Worm (Caenorhabditis elegans): ENCODE results near the gene C01G10.4.
"Not testable (repeated sequence)": the region's sequence is repeated elsewhere in the genome, so short reads cannot be mapped to it uniquely, and the experiment has no call there.

C01G10.4 gene

DNA sequence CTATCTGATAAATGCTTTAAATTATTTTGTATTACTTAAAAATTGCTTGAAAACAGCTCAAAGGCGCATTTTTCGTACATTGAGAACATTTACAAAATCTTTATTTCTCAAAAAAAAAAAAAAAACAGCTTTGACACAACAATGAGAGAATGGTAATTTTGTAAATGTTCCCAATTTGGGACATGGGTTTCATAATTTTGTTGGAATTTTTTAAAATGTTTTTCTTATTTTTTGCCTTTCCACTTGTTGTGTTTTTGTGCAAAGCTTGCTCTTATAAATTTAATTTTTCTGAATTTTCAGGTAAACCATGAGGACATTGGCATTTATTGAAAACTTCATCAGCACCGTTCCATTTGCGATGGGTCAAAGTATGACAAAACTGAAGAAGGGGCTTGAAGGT, 22.1 kb downstream of the C01G10.4 start, which contains the start of gene T01G5.7 (continued):
- no peak for TF ChIP-seq nhr-111 (GFP tag; optimal IDR thresholded peaks at IDR 0.05)
- TF ChIP-seq aly-2 (tag; optimal IDR thresholded peaks at IDR 0.05): no peak
- TF ChIP-seq ZK546.5 (tag; optimal IDR thresholded peaks at IDR 0.05): no peak
- TF ChIP-seq F10B5.3 (tag; optimal IDR thresholded peaks at IDR 0.05): no peak

DNA sequence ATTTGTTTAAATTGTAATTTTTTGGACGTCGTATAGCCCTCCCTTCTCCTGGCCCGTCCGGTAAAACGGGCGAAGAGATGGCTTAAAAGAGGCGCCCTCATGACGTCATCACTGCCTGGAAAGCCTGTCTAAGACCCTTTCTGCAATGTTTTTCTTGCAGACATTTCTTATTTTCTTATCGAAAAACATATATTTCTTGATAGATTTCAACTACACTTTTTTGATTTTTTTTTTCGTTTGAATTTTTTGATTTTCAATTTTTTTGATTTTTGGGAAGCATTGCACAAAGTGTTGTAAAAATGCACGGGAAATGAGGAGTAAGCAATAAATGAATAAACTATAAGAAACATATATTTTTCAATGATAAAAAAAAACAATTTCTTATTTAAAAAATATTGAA, 24.5 kb downstream of the C01G10.4 start, which contains the start of gene T01G5.6:
Gene T01G5.6, minus strand, starts transcription at position 101 of the 400 bp plus-strand sequence.
- no peak for TF ChIP-seq Y75B8A.6 (GFP tag; IDR thresholded peaks at IDR 0.05)
- TF ChIP-seq lin-15B (tag; optimal IDR thresholded peaks at IDR 0.05): no peak
- no peak for TF ChIP-seq nhr-48 (tag; optimal IDR thresholded peaks at IDR 0.05)
- TF ChIP-seq unc-130 (GFP tag; optimal IDR thresholded peaks at IDR 0.05): no peak
- no peak for TF ChIP-seq ceh-44 (GFP tag; IDR thresholded peaks at IDR 0.05)
- no peak for TF ChIP-seq nhr-77 (tag; optimal IDR thresholded peaks at IDR 0.05)

DNA sequence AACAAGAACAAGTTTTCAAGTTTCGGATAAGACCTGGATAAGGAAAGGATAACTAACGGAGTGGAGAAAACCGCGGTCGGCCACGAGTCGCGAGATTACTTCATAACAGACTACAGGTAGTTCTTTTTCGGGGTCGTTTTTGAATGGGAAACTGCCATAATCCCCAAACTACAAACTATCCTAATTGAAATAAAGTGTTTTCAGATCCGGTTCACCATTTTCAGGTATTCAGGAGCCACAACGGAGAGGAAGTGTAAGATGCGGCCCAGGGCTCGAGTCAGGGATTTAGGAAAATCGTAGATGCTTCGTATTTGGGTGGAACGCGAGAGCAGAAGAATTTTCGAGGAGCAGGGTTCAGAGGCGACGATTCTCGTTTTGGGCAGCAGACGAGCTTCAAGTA, 26.4 kb downstream of the C01G10.4 start, which contains the start of gene T01G5.8:
Gene T01G5.8, plus strand, starts transcription at position 301 of the 400 bp plus-strand sequence.
- not testable (repeated sequence) for TF ChIP-seq ceh-82 (tag; optimal IDR thresholded peaks at IDR 0.05); tag-97 (GFP tag; IDR thresholded peaks at IDR 0.05); lin-13 (GFP tag; optimal IDR thresholded peaks at IDR 0.05)

DNA sequence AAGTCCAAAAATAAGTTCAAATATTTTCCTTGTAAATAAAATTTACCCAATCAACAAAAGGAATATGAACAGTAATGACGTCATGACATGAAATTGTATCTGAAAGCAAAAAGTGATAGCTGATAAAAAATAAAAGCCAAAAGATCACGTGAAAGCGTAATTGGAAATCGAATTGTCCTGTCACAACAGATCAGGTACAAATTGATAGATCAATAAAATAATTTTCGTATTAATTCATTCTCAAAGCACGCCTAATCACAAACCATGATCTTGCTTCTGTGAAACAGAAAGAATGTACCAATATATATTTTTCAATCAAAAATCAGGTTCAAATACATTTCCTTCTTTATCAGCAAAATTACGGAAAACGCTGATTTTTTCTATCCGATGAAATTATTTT, 30.0 kb downstream of the C01G10.4 start, which contains the start of gene flor-1:
Gene flor-1, minus strand, starts transcription at position 101 of the 400 bp plus-strand sequence.
- TF ChIP-seq F10B5.3 (tag; optimal IDR thresholded peaks at IDR 0.05): no peak
- peak; percentile 20 for TF ChIP-seq dve-1 (tag; optimal IDR thresholded peaks at IDR 0.05; ENCODE audit: insufficient read depth)

DNA sequence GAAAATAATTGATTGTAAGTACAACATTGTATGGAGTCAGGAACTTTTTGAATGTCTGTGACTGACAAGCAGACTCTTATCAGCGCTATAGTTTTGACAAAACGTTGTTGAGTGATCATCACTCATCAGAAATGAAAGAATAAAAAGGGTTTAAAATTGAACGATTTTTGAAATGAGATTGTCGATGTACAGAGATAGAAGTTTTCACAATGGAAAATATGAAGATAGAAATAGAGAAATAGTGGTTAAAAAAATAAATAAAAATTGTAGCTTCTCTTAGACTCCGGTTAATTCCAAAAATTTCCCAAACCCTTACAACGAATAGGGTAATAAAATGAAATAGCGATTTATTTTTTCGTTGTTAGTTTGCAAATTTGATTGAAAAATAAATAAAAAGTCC, 35.6 kb downstream of the C01G10.4 start, which contains the start of gene ugt-30:
Gene ugt-30, minus strand, starts transcription at position 101 of the 400 bp plus-strand sequence.
- TF ChIP-seq dmd-6 (GFP tag; IDR thresholded peaks at IDR 0.05): peak; percentile 40; the same call in 1 of the 2 replicates

DNA sequence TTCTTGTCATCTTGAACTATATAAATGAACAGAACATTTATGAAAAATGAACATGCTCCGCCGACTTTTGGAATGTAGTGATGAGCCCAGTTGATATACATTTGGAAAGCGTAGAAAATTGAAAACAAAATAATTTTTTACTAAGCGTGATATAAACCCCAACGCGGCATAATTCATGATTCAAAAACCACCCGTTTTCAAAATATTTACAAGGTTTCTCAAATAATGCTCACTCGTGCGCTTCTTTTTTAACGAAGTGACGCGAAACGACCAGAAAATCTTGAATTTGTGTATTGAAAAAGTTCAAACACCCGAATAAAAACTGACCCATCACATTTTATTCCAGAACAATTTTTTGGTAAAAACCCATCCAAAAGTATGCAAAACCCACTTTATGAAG, 37.9 kb downstream of the C01G10.4 start, which contains the start of gene srj-27:
Gene srj-27, minus strand, starts transcription at position 101 of the 400 bp plus-strand sequence.
- TF ChIP-seq ces-1 (GFP tag; optimal IDR thresholded peaks at IDR 0.05): no peak
- no peak for TF ChIP-seq T20F7.1 (GFP tag; optimal IDR thresholded peaks at IDR 0.05)
- TF ChIP-seq nhr-11 (tag; optimal IDR thresholded peaks at IDR 0.05): no peak
- no peak for TF ChIP-seq spr-3 (GFP tag; optimal IDR thresholded peaks at IDR 0.05)
- no peak for TF ChIP-seq nhr-48 (tag; optimal IDR thresholded peaks at IDR 0.05)
- TF ChIP-seq nhr-28 (tag; optimal IDR thresholded peaks at IDR 0.05): no peak
- no peak for TF ChIP-seq F26F4.8 (GFP tag; conservative IDR thresholded peaks at IDR 0.05)
- no peak for TF ChIP-seq nhr-76 (tag; optimal IDR thresholded peaks at IDR 0.05)

DNA sequence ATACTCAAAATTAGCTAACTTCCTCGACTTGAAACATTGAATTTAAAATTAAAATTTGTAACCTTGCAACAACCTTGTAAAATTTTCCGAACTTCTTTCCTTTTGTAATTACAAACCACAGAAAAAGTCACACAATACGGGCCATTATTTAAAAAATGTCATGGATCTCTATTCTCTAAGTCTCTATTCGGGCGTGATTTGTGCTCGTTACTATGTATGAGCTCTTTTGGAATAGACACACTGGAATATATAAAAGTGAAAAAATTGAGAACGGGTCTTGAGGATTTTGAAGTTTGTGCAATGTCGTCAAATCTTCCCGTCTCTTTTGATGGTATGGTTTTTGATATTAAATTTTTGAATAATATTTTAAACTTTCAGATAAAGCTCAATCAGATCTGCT, 38.4 kb downstream of the C01G10.4 start, which contains the start of gene srr-7:
Gene srr-7, plus strand, starts transcription at position 301 of the 400 bp plus-strand sequence.
- no peak for TF ChIP-seq lin-38 (GFP tag; IDR thresholded peaks at IDR 0.05)
- TF ChIP-seq pha-4 (GFP tag; IDR thresholded peaks at IDR 0.05): no peak
- TF ChIP-seq pha-4 (tag; optimal IDR thresholded peaks at IDR 0.05): no peak
- no peak for TF ChIP-seq dmd-6 (GFP tag; IDR thresholded peaks at IDR 0.05)
- no peak for TF ChIP-seq lin-15B (tag; optimal IDR thresholded peaks at IDR 0.05)
- TF ChIP-seq ceh-82 (tag; optimal IDR thresholded peaks at IDR 0.05): no peak
- TF ChIP-seq hif-1 (tag; optimal IDR thresholded peaks at IDR 0.05): no peak
- no peak for TF ChIP-seq T20F7.1 (GFP tag; optimal IDR thresholded peaks at IDR 0.05)
- no peak for TF ChIP-seq set-16 (GFP tag; IDR thresholded peaks at IDR 0.05)
- no peak for TF ChIP-seq mep-1 (tag; optimal IDR thresholded peaks at IDR 0.05)
- TF ChIP-seq Y48G9A.11 (GFP tag; IDR thresholded peaks at IDR 0.05): no peak
- TF ChIP-seq tra-1 (GFP tag; IDR thresholded peaks at IDR 0.05): no peak
- TF ChIP-seq ctbp-1 (GFP tag; IDR thresholded peaks at IDR 0.05): no peak
- no peak for TF ChIP-seq D1046.2 (GFP tag; IDR thresholded peaks at IDR 0.05)
- no peak for TF ChIP-seq daf-16 (GFP tag; optimal IDR thresholded peaks at IDR 0.05)
- no peak for TF ChIP-seq daf-16 (tag; optimal IDR thresholded peaks at IDR 0.05)
- no peak for TF ChIP-seq daf-12 (tag; optimal IDR thresholded peaks at IDR 0.05)
- no peak for TF ChIP-seq hlh-11 (tag; optimal IDR thresholded peaks at IDR 0.05)
